Fruit fly (Drosophila melanogaster) whole organism, embryonic: ENCODE results near the gene CG18788.

ENCODE experiments used
- CG11085 ChIP-seq: fragments of 200-800 bp; sonication (Bioruptor generic); IDR thresholded peaks from 2 replicates; pipeline ENCODE4 v1.3.6; 2022; ENCODE audit warnings: missing biosample characterization, missing genetic modification characterization
- CG11696 ChIP-seq: fragments of 200-800 bp; sonication (Bioruptor generic); IDR thresholded peaks from 2 replicates; pipeline ENCODE4 v1.3.6; 2022; ENCODE audit warnings: missing biosample characterization, missing genetic modification characterization
- CG12236 ChIP-seq: fragments of 200-800 bp; sonication (Bioruptor generic); optimal IDR thresholded peaks from 2 replicates; lab custom pipeline; 2016; ENCODE audit warnings: missing biosample characterization, missing genetic modification characterization
- CG13123 ChIP-seq: fragments of 200-800 bp; sonication (Bioruptor generic); optimal IDR thresholded peaks from 2 replicates; lab custom pipeline; 2016; ENCODE audit warnings: missing biosample characterization, missing genetic modification characterization
- CG13296 ChIP-seq: fragments of 200-800 bp; sonication (Bioruptor generic); optimal IDR thresholded peaks from 3 replicates; lab custom pipeline; 2018; ENCODE audit warnings: missing biosample characterization, mild to moderate bottlenecking, missing genetic modification characterization
- CG13424 ChIP-seq: fragments of 200-800 bp; sonication (Bioruptor generic); optimal IDR thresholded peaks from 2 replicates; lab custom pipeline; 2019; ENCODE audit warnings: missing biosample characterization, mild to moderate bottlenecking, missing genetic modification characterization, moderate library complexity
- CG14441 ChIP-seq: fragments of 200-800 bp; sonication (Bioruptor generic); IDR thresholded peaks from 2 replicates; pipeline ENCODE4 v1.3.6; 2022; ENCODE audit warnings: missing biosample characterization, missing genetic modification characterization
- CG14667 ChIP-seq: fragments of 200-800 bp; sonication (Bioruptor generic); IDR thresholded peaks from 2 replicates; pipeline ENCODE4 v1.3.6; 2022; ENCODE audit warnings: missing biosample characterization, missing genetic modification characterization
- CG17385 ChIP-seq: fragments of 200-800 bp; sonication (Bioruptor generic); optimal IDR thresholded peaks from 3 replicates; lab custom pipeline; 2018; ENCODE audit warnings: missing biosample characterization, mild to moderate bottlenecking, missing genetic modification characterization
- CG17568 ChIP-seq: fragments of 200-800 bp; sonication (Bioruptor generic); optimal IDR thresholded peaks from 2 replicates; lab custom pipeline; 2018; ENCODE audit warnings: missing biosample characterization, mild to moderate bottlenecking, missing genetic modification characterization, moderate library complexity
- CG2129 ChIP-seq: fragments of 200-800 bp; sonication (Bioruptor generic); IDR thresholded peaks from 2 replicates; pipeline ENCODE4 v1.3.6; 2022; ENCODE audit warnings: missing biosample characterization, missing genetic modification characterization; ENCODE audit not compliant: partially characterized antibody
- CG2199 ChIP-seq: fragments of 200-800 bp; sonication (Bioruptor generic); IDR thresholded peaks from 3 replicates; pipeline ENCODE4 v1.3.6; 2022; ENCODE audit warnings: missing biosample characterization, missing genetic modification characterization
- CG32532 ChIP-seq: fragments of 200-800 bp; sonication (Bioruptor generic); IDR thresholded peaks from 2 replicates; pipeline ENCODE4 v1.3.6; 2022; ENCODE audit warnings: missing biosample characterization, missing genetic modification characterization
- CG33213 ChIP-seq: fragments of 200-800 bp; sonication (Bioruptor generic); optimal IDR thresholded peaks from 3 replicates; lab custom pipeline; 2016; ENCODE audit warnings: missing biosample characterization, missing genetic modification characterization
- CG6654 ChIP-seq: fragments of 200-800 bp; sonication (Bioruptor generic); optimal IDR thresholded peaks from 2 replicates; lab custom pipeline; 2017; ENCODE audit warnings: missing biosample characterization, mild to moderate bottlenecking, missing genetic modification characterization
- CG7271 ChIP-seq: fragments of 200-800 bp; sonication (Bioruptor generic); optimal IDR thresholded peaks from 2 replicates; lab custom pipeline; 2018; ENCODE audit warnings: missing biosample characterization, mild to moderate bottlenecking, missing genetic modification characterization, moderate library complexity
- CG9876 ChIP-seq: fragments of 200-800 bp; sonication (Bioruptor generic); optimal IDR thresholded peaks from 2 replicates; lab custom pipeline; 2016; ENCODE audit warnings: missing biosample characterization, missing genetic modification characterization
- D19A ChIP-seq: fragments of 200-800 bp; optimal IDR thresholded peaks from 3 replicates; lab custom pipeline; 2019; ENCODE audit warnings: missing biosample characterization, mild to moderate bottlenecking, missing genetic modification characterization, moderate library complexity
- D19B ChIP-seq: fragments of 200-800 bp; sonication (Bioruptor generic); optimal IDR thresholded peaks from 2 replicates; lab custom pipeline; 2017; ENCODE audit warnings: missing biosample characterization, mild to moderate bottlenecking, missing genetic modification characterization
- Hr3 ChIP-seq: fragments of 200-800 bp; sonication (Bioruptor generic); optimal IDR thresholded peaks from 3 replicates; lab custom pipeline; 2016; ENCODE audit warnings: missing biosample characterization, missing genetic modification characterization
- Lpt ChIP-seq: fragments of >200 bp; optimal IDR thresholded peaks from 2 replicates; lab custom pipeline; 2018; ENCODE audit warnings: missing biosample characterization, missing genetic modification characterization
- Nf-YA ChIP-seq: fragments of 200-800 bp; sonication (Bioruptor generic); IDR thresholded peaks from 2 replicates; pipeline ENCODE4 v1.3.6; 2022; ENCODE audit warnings: missing biosample characterization, missing genetic modification characterization
- Nf-YB ChIP-seq: fragments of 200-800 bp; sonication (Bioruptor generic); optimal IDR thresholded peaks from 3 replicates; lab custom pipeline; 2019; ENCODE audit warnings: missing biosample characterization, mild to moderate bottlenecking, missing genetic modification characterization, moderate library complexity
- NfI ChIP-seq: fragments of 200-800 bp; sonication (Bioruptor generic); optimal IDR thresholded peaks from 3 replicates; lab custom pipeline; 2018; ENCODE audit warnings: missing biosample characterization, mild to moderate bottlenecking, missing genetic modification characterization, moderate library complexity
- Ptx1 ChIP-seq: fragments of 200-800 bp; sonication (Bioruptor generic); IDR thresholded peaks from 2 replicates; pipeline ENCODE4 v1.3.6; 2022; ENCODE audit warnings: missing biosample characterization, missing genetic modification characterization
- Stat92E ChIP-seq, 3 experiments: fragments of >200 bp in 2 of 3; fragments of 200-800 bp in 1 of 3; sonication (Bioruptor generic) in 1 of 3; optimal IDR thresholded peaks; 2 replicates each; lab custom pipeline; 2017 to 2019; ENCODE audit warnings: missing biosample characterization in 3 of 3, missing genetic modification characterization in 3 of 3, mild to moderate bottlenecking in 1 of 3, moderate library complexity in 1 of 3
- al ChIP-seq: fragments of 200-800 bp; sonication (Bioruptor generic); IDR thresholded peaks from 2 replicates; pipeline ENCODE4 v1.3.6; 2022; ENCODE audit warnings: missing biosample characterization, missing genetic modification characterization
- bcd ChIP-seq: fragments of 200-800 bp; sonication (Bioruptor generic); optimal IDR thresholded peaks from 2 replicates; lab custom pipeline; 2017; ENCODE audit warnings: missing biosample characterization, mild to moderate bottlenecking, missing genetic modification characterization
- chinmo ChIP-seq: fragments of 200-800 bp; sonication (Bioruptor generic); IDR thresholded peaks from 4 replicates; pipeline ENCODE4 v1.3.6; 2022; ENCODE audit warnings: missing biosample characterization, missing genetic modification characterization; ENCODE audit not compliant: partially characterized antibody
- crol ChIP-seq: fragments of 200-800 bp; sonication (Bioruptor generic); IDR thresholded peaks from 2 replicates; pipeline ENCODE4 v1.3.6; 2022; ENCODE audit warnings: missing biosample characterization, missing genetic modification characterization
- ewg ChIP-seq: fragments of 200-800 bp; sonication (Bioruptor generic); optimal IDR thresholded peaks from 3 replicates; lab custom pipeline; 2017; ENCODE audit warnings: mild to moderate bottlenecking, missing biosample characterization, missing genetic modification reagents, missing genetic modification characterization
- h ChIP-seq: fragments of >200 bp; optimal IDR thresholded peaks from 2 replicates; lab custom pipeline; 2017
- ind ChIP-seq: fragments of 200-800 bp; sonication (Bioruptor generic); optimal IDR thresholded peaks from 3 replicates; lab custom pipeline; 2016; ENCODE audit warnings: missing biosample characterization, missing genetic modification characterization
- kah ChIP-seq: fragments of 200-800 bp; sonication (Bioruptor generic); optimal IDR thresholded peaks from 2 replicates; lab custom pipeline; 2018; ENCODE audit warnings: missing biosample characterization, mild to moderate bottlenecking, missing genetic modification characterization
- knrl ChIP-seq: fragments of 200-800 bp; sonication (Bioruptor generic); IDR thresholded peaks from 3 replicates; pipeline ENCODE4 v1.3.6; 2022; ENCODE audit warnings: missing biosample characterization, missing genetic modification characterization; ENCODE audit not compliant: partially characterized antibody
- lilli ChIP-seq: fragments of 200-800 bp; sonication (Bioruptor generic); optimal IDR thresholded peaks from 3 replicates; lab custom pipeline; 2016; ENCODE audit warnings: missing biosample characterization, missing genetic modification characterization
- mirr ChIP-seq: fragments of 200-800 bp; sonication (Bioruptor generic); optimal IDR thresholded peaks from 3 replicates; lab custom pipeline; 2018; ENCODE audit warnings: missing biosample characterization, mild to moderate bottlenecking, missing genetic modification characterization
- onecut ChIP-seq: fragments of 200-800 bp; sonication (Bioruptor generic); IDR thresholded peaks from 2 replicates; pipeline ENCODE4 v1.3.6; 2022; ENCODE audit warnings: missing biosample characterization, missing genetic modification characterization
- prd ChIP-seq, 3 experiments: fragments of >200 bp in 2 of 3; fragments of 200-800 bp in 1 of 3; sonication (Bioruptor generic) in 1 of 3; optimal IDR thresholded peaks in 2 of 3; IDR thresholded peaks in 1 of 3; 2 replicates in 2 of 3; 3 replicates in 1 of 3; pipeline versions ENCODE4 v1.3.6 to Lab custom; 2017 to 2022; ENCODE audit warnings: missing biosample characterization in 1 of 3, missing genetic modification characterization in 1 of 3
- repo ChIP-seq: fragments of 200-800 bp; sonication (Bioruptor generic); optimal IDR thresholded peaks from 2 replicates; lab custom pipeline; 2016; ENCODE audit warnings: missing biosample characterization, missing genetic modification characterization
- unc-4 ChIP-seq: fragments of 200-800 bp; sonication (Bioruptor generic); IDR thresholded peaks from 2 replicates; pipeline ENCODE4 v1.3.6; 2022; ENCODE audit warnings: missing biosample characterization, missing genetic modification characterization; ENCODE audit not compliant: partially characterized antibody
- wdn ChIP-seq: fragments of 200-800 bp; sonication (Bioruptor generic); IDR thresholded peaks from 2 replicates; pipeline ENCODE4 v1.3.6; 2022; ENCODE audit warnings: missing biosample characterization, missing genetic modification characterization
- wor ChIP-seq: fragments of 200-800 bp; sonication (Bioruptor generic); IDR thresholded peaks from 2 replicates; pipeline ENCODE4 v1.3.6; 2022; ENCODE audit warnings: missing biosample characterization, missing genetic modification characterization
- yki ChIP-seq: fragments of >200 bp; optimal IDR thresholded peaks from 3 replicates; lab custom pipeline; 2018

Gene CG18788

dm6 chr2L:12010877-12011666 is 22.9 kb upstream of the CG18788 start (continued):
- TF ChIP-seq Nf-YA (GFP tag; lab: Robert Waterston, UW) (no peak), CG2129 (GFP tag; lab: Robert Waterston, UW) (no peak), CG13424 (tag; lab: Kevin White, UChicago) (peak; percentile 96), Lpt (GFP tag; lab: Kevin White, UChicago) (no peak), crol (GFP tag; lab: Robert Waterston, UW) (no peak), CG33213 (GFP tag; lab: Kevin White, UChicago) (no peak), ind (peak; percentile 92), CG12236 (GFP tag; lab: Kevin White, UChicago) (peak; percentile 58), CG17385 (GFP tag; lab: Kevin White, UChicago) (peak; percentile 87), CG9876 (GFP tag; lab: Kevin White, UChicago) (no peak), CG32532 (no peak), al (GFP tag; lab: Robert Waterston, UW) (no peak), kah (peak; percentile 30), unc-4 (GFP tag; lab: Robert Waterston, UW) (no peak), mirr (GFP tag; lab: Kevin White, UChicago) (peak; percentile 91), h (lab: Kevin White, UChicago) (no peak), CG13123 (peak; percentile 85), NfI (GFP tag; lab: Kevin White, UChicago) (peak; percentile 95), onecut (GFP tag; lab: Robert Waterston, UW) (peak; percentile 85), knrl (GFP tag; lab: Robert Waterston, UW) (no peak), wor (GFP tag; lab: Robert Waterston, UW) (no peak), wdn (GFP tag; lab: Robert Waterston, UW) (no peak), Nf-YB (GFP tag; lab: Kevin White, UChicago) (no peak), CG14667 (no peak), bcd (GFP tag; lab: Kevin White, UChicago) (peak; percentile 93), D19B (GFP tag; lab: Kevin White, UChicago) (peak; percentile 67), repo (GFP tag; lab: Kevin White, UChicago) (peak; percentile 4), CG17568 (GFP tag; lab: Kevin White, UChicago) (peak; percentile 68), D19A (tag; lab: Kevin White, UChicago) (peak; percentile 83), Hr3 (GFP tag; lab: Kevin White, UChicago) (peak; percentile 88), lilli (GFP tag; lab: Kevin White, UChicago) (peak; percentile 93), CG14441 (GFP tag; lab: Robert Waterston, UW) (no peak), Stat92E (GFP tag; optimal IDR thresholded peaks at IDR 0.05; lab: Kevin White, UChicago) (no peak), CG13296 (GFP tag; lab: Kevin White, UChicago) (peak; percentile 94), CG6654 (GFP tag; lab: Kevin White, UChicago) (peak; percentile 70), prd (optimal IDR thresholded peaks at IDR 0.05; lab: Kevin White, UChicago) (no peak), prd (GFP tag; IDR thresholded peaks at IDR 0.05; lab: Robert Waterston, UW) (no peak), CG11085 (GFP tag; lab: Robert Waterston, UW) (no peak), CG11696 (no peak), Ptx1 (GFP tag; lab: Robert Waterston, UW) (no peak), yki (no peak), ewg (peak; percentile 80), chinmo (GFP tag; lab: Robert Waterston, UW) (no peak), CG2199 (GFP tag; lab: Robert Waterston, UW) (no peak), CG7271 (tag; lab: Kevin White, UChicago) (peak; percentile 28)
